Fruit fly (Drosophila melanogaster): ENCODE measurements around the gene comm3.

DNA sequence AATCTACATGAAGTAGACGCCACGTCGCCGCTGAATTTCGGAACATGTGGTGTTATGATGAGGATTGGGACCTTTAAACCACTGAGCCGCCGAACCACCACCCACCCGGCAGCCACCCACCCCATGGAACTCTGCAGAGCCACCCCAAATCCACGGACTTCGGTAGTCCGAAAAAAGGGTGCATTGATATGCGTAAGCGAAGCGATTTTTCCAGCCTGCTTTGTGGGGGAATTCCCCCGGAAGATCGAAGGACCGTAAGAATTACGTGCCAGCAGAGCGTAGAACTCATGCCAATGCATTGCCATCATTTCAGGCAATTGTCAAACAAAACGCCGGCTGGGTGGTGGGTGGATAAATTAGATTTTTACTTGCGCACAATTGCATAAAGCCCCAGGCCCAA lies 30.7 kb upstream of the comm3 start:
- TF ChIP-seq NC2α (GFP tag; optimal IDR thresholded peaks at IDR 0.05) (no peak), cwo (GFP tag; optimal IDR thresholded peaks at IDR 0.05) (no peak), gsb (GFP tag; IDR thresholded peaks at IDR 0.05) (no peak)
